Worm (Caenorhabditis elegans): ENCODE measurements around the gene picd-1.

DNA sequence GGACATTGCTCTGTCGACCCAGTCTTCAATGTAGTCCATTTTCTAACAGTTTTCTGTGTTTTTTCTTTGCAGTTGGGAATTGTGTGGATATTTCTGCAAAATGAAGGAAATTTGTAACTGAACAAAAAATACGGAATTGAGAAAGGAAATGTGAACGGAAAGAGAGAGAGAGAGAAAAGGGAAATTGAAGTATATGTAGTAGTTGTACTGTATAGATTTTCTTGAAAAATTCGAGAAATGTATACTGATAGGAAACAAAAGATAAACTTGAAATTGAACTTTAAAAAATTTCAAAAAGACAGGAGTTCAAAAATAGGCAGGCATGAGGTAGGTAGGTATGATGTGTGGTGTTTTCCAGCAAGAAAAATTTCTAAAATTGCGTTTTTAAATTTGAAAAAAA is 20.9 kb upstream of the picd-1 start, which contains the start of gene daam-1:
- TF ChIP-seq dox-1 (GFP tag; IDR thresholded peaks at IDR 0.05) (no peak), cebp-2 (GFP tag; IDR thresholded peaks at IDR 0.05) (no peak), chd-7 (tag; optimal IDR thresholded peaks at IDR 0.05) (no peak), pbrm-1 (GFP tag; IDR thresholded peaks at IDR 0.05) (no peak), sea-2 (GFP tag; IDR thresholded peaks at IDR 0.05) (no peak), nhr-120 (GFP tag; IDR thresholded peaks at IDR 0.05) (no peak), Y53G8AR.9 (GFP tag; conservative IDR thresholded peaks at IDR 0.05) (no peak), nhr-27 (tag; optimal IDR thresholded peaks at IDR 0.05) (no peak), dpl-1 (GFP tag; optimal IDR thresholded peaks at IDR 0.05) (no peak), aptf-3 (GFP tag; IDR thresholded peaks at IDR 0.05) (no peak), ama-1 (optimal IDR thresholded peaks at IDR 0.05) (no peak), ama-1 (GFP tag; optimal IDR thresholded peaks at IDR 0.05) (no peak)
